Worm (Caenorhabditis elegans) whole organism, L3 larva: ENCODE measurements around the gene fbxb-58.

Experiments
- ZK546.5 ChIP-seq: sonication (generic microtip); optimal IDR thresholded peaks from 2 replicates; lab custom pipeline; 2017; ENCODE audit warnings: missing biosample characterization, missing genetic modification characterization
- aly-2 ChIP-seq: fragments of 150-350 bp; optimal IDR thresholded peaks from 2 replicates; lab custom pipeline; 2014; ENCODE audit warnings: missing biosample characterization, missing genetic modification characterization
- ama-1 ChIP-seq: fragments of 150-350 bp; optimal IDR thresholded peaks from 2 replicates; lab custom pipeline; 2018
- ceh-16 ChIP-seq: sonication (generic microtip); optimal IDR thresholded peaks from 2 replicates; lab custom pipeline; 2017; ENCODE audit warnings: missing biosample characterization, missing genetic modification characterization
- ceh-28 ChIP-seq: fragments of 150-350 bp; optimal IDR thresholded peaks from 2 replicates; lab custom pipeline; 2014; ENCODE audit warnings: missing biosample characterization, missing genetic modification reagents, missing genetic modification characterization
- ceh-9 ChIP-seq: sonication (generic microtip); optimal IDR thresholded peaks from 2 replicates; lab custom pipeline; 2018; ENCODE audit warnings: missing biosample characterization, missing genetic modification characterization
- daf-12 ChIP-seq: fragments of 150-350 bp; optimal IDR thresholded peaks from 2 replicates; lab custom pipeline; 2014; ENCODE audit warnings: missing biosample characterization, missing genetic modification reagents, missing genetic modification characterization
- egl-5 ChIP-seq: fragments of 150-350 bp; optimal IDR thresholded peaks from 2 replicates; lab custom pipeline; 2017; ENCODE audit warnings: missing biosample characterization, missing genetic modification reagents, missing genetic modification characterization, inconsistent platforms
- elt-1 ChIP-seq: fragments of 150-350 bp; optimal IDR thresholded peaks from 2 replicates; lab custom pipeline; 2014; ENCODE audit warnings: missing biosample characterization, missing genetic modification characterization
- elt-2 ChIP-seq: sonication (generic microtip); optimal IDR thresholded peaks from 2 replicates; lab custom pipeline; 2016; ENCODE audit warnings: missing genetic modification reagents, mild to moderate bottlenecking, missing genetic modification characterization, missing compliant biosample characterization
- elt-3 ChIP-seq, 3 experiments: fragments of 150-350 bp in 1 of 3; sonication (generic microtip) in 2 of 3; optimal IDR thresholded peaks; 2 replicates in 2 of 3; 4 replicates in 1 of 3; lab custom pipeline; 2014 to 2017; ENCODE audit warnings: missing biosample characterization in 3 of 3, missing genetic modification characterization in 3 of 3
- eor-1 ChIP-seq, 2 experiments: fragments of 150-350 bp; optimal IDR thresholded peaks; 2 replicates each; lab custom pipeline; 2014 to 2018; ENCODE audit warnings: missing biosample characterization in 2 of 2, missing genetic modification characterization in 2 of 2
- fkh-10 ChIP-seq: sonication (generic microtip); optimal IDR thresholded peaks from 2 replicates; lab custom pipeline; 2017; ENCODE audit warnings: missing biosample characterization, missing genetic modification reagents, missing genetic modification characterization
- fkh-2 ChIP-seq: fragments of 150-350 bp; optimal IDR thresholded peaks from 2 replicates; lab custom pipeline; 2014; ENCODE audit warnings: missing biosample characterization, missing genetic modification reagents, missing genetic modification characterization
- fos-1 ChIP-seq: fragments of 150-350 bp; optimal IDR thresholded peaks from 2 replicates; lab custom pipeline; 2014; ENCODE audit warnings: missing biosample characterization, missing genetic modification characterization
- jun-1 ChIP-seq: fragments of 150-350 bp; optimal IDR thresholded peaks from 2 replicates; lab custom pipeline; 2014; ENCODE audit warnings: missing biosample characterization, missing genetic modification reagents, missing genetic modification characterization
- lin-15B ChIP-seq: fragments of 150-350 bp; optimal IDR thresholded peaks from 2 replicates; lab custom pipeline; 2014; ENCODE audit warnings: missing biosample characterization, missing genetic modification characterization
- lin-39 ChIP-seq: fragments of 150-350 bp; optimal IDR thresholded peaks from 2 replicates; lab custom pipeline; 2018; ENCODE audit warnings: missing biosample characterization, missing genetic modification reagents, missing genetic modification characterization
- lsy-12 ChIP-seq: sonication (generic microtip); optimal IDR thresholded peaks from 2 replicates; lab custom pipeline; 2016; ENCODE audit warnings: mild to moderate bottlenecking, missing genetic modification characterization, missing compliant biosample characterization
- mdl-1 ChIP-seq: fragments of 150-350 bp; optimal IDR thresholded peaks from 2 replicates; lab custom pipeline; 2014; ENCODE audit warnings: missing biosample characterization, missing genetic modification characterization
- mml-1 ChIP-seq: fragments of 150-350 bp; sonication (generic microtip); optimal IDR thresholded peaks from 3 replicates; lab custom pipeline; 2014; ENCODE audit warnings: missing biosample characterization, missing genetic modification characterization
- nfya-1 ChIP-seq: sonication (generic microtip); optimal IDR thresholded peaks from 2 replicates; lab custom pipeline; 2017; ENCODE audit warnings: missing genetic modification characterization, mild to moderate bottlenecking, missing compliant biosample characterization, antibody characterized with exemption, moderate library complexity; ENCODE audit not compliant: insufficient read depth
- nhr-11 ChIP-seq: fragments of 150-350 bp; optimal IDR thresholded peaks from 2 replicates; lab custom pipeline; 2014; ENCODE audit warnings: missing biosample characterization, missing genetic modification characterization
- nhr-12 ChIP-seq: fragments of 150-350 bp; optimal IDR thresholded peaks from 2 replicates; lab custom pipeline; 2014; ENCODE audit warnings: missing biosample characterization, missing genetic modification characterization
- nhr-23 ChIP-seq: fragments of 150-350 bp; optimal IDR thresholded peaks from 2 replicates; lab custom pipeline; 2014; ENCODE audit warnings: missing biosample characterization, missing genetic modification reagents, missing genetic modification characterization
- nhr-237 ChIP-seq: fragments of 150-350 bp; optimal IDR thresholded peaks from 2 replicates; lab custom pipeline; 2014; ENCODE audit warnings: missing biosample characterization, missing genetic modification characterization
- nhr-25 ChIP-seq: sonication (generic microtip); optimal IDR thresholded peaks from 2 replicates; lab custom pipeline; 2017; ENCODE audit warnings: missing biosample characterization, missing genetic modification characterization
- nhr-28 ChIP-seq: fragments of 150-350 bp; optimal IDR thresholded peaks from 2 replicates; lab custom pipeline; 2014; ENCODE audit warnings: missing biosample characterization, missing genetic modification characterization
- nhr-67 ChIP-seq: fragments of 150-350 bp; optimal IDR thresholded peaks from 2 replicates; lab custom pipeline; 2014; ENCODE audit warnings: missing biosample characterization, missing genetic modification characterization
- nhr-76 ChIP-seq: fragments of 150-350 bp; sonication (generic microtip); optimal IDR thresholded peaks from 5 replicates; lab custom pipeline; 2014; ENCODE audit warnings: missing biosample characterization, missing genetic modification characterization
- nhr-77 ChIP-seq: fragments of 150-350 bp; optimal IDR thresholded peaks from 2 replicates; lab custom pipeline; 2014; ENCODE audit warnings: missing biosample characterization, missing genetic modification characterization
- pqm-1 ChIP-seq: fragments of 150-350 bp; optimal IDR thresholded peaks from 2 replicates; lab custom pipeline; 2017; ENCODE audit warnings: missing biosample characterization, missing genetic modification characterization, inconsistent platforms
- sea-2 ChIP-seq: fragments of 150-350 bp; sonication (generic microtip); optimal IDR thresholded peaks from 4 replicates; lab custom pipeline; 2014; ENCODE audit warnings: missing biosample characterization, missing genetic modification reagents, missing genetic modification characterization
- skn-1 ChIP-seq: fragments of 150-350 bp; optimal IDR thresholded peaks from 2 replicates; lab custom pipeline; 2014; ENCODE audit warnings: missing biosample characterization, missing genetic modification characterization
- snpc-4 ChIP-seq: fragments of 150-350 bp; optimal IDR thresholded peaks from 2 replicates; lab custom pipeline; 2014; ENCODE audit warnings: missing biosample characterization, missing genetic modification characterization
- tbx-2 ChIP-seq: sonication (generic microtip); optimal IDR thresholded peaks from 2 replicates; lab custom pipeline; 2016; ENCODE audit warnings: mild to moderate bottlenecking, missing genetic modification characterization, missing compliant biosample characterization
- unc-39 ChIP-seq: sonication (generic microtip); optimal IDR thresholded peaks from 4 replicates; lab custom pipeline; 2017; ENCODE audit warnings: missing biosample characterization, missing genetic modification characterization
- unc-62 ChIP-seq: fragments of 150-350 bp; sonication (generic microtip); optimal IDR thresholded peaks from 4 replicates; lab custom pipeline; 2014; ENCODE audit warnings: missing biosample characterization, missing genetic modification reagents, missing genetic modification characterization
- zag-1 ChIP-seq: fragments of 150-350 bp; optimal IDR thresholded peaks from 2 replicates; lab custom pipeline; 2014; ENCODE audit warnings: missing biosample characterization, missing genetic modification characterization
- ztf-11 ChIP-seq: fragments of 150-350 bp; optimal IDR thresholded peaks from 2 replicates; lab custom pipeline; 2014; ENCODE audit warnings: missing biosample characterization, missing genetic modification characterization
- ztf-4 ChIP-seq: fragments of 150-350 bp; optimal IDR thresholded peaks from 2 replicates; lab custom pipeline; 2014; ENCODE audit warnings: missing biosample characterization, missing genetic modification characterization

fbxb-58 gene

DNA sequence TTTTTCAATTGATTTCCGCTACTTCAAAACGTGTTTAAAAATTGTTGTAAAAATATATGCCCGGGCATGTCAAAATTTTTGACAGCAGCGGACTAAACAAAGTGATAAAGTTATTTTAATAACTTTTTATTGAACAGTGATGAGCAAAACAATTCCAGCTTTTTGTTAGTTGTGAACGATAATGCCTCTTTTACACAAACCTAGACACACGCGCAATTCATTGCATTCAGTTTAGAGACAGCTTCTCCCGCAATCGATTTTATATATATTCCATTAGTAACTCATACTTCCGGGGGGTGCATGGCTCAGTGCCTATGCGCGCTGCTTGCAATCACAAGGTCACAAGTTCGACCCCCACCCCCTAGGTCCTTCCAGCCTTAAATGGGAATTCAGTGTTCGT is 26.2 kb downstream of the fbxb-58 start, which contains the start of gene ZK380.6:
Gene ZK380.6 (plus strand): TSS at position 301 of the 400 bp plus-strand sequence.
- no peak for TF ChIP-seq nhr-76 (tag; lab: Kevin White, UChicago)
- TF ChIP-seq egl-5 (tag; lab: Kevin White, UChicago), result no peak
- TF ChIP-seq lsy-12 (tag; lab: Kevin White, UChicago), result no peak
- no peak for TF ChIP-seq tbx-2
- no peak for TF ChIP-seq nhr-67 (tag; lab: Kevin White, UChicago)
- TF ChIP-seq lin-39 (tag; lab: Kevin White, UChicago), result no peak
- no peak for TF ChIP-seq fos-1 (tag; lab: Kevin White, UChicago)

- TF ChIP-seq ama-1 (lab: Kevin White, UChicago) (no peak), mml-1 (tag; lab: Kevin White, UChicago) (no peak), ztf-4 (tag; lab: Kevin White, UChicago) (no peak), nhr-25 (no peak), ZK546.5 (tag; lab: Kevin White, UChicago) (no peak), mdl-1 (no peak), nhr-11 (no peak), nhr-76 (tag; lab: Kevin White, UChicago) (no peak), sea-2 (GFP tag; lab: Kevin White, UChicago) (no peak), nhr-237 (no peak), lin-39 (tag; lab: Kevin White, UChicago) (no peak), elt-1 (tag; lab: Kevin White, UChicago) (no peak), fos-1 (tag; lab: Kevin White, UChicago) (no peak), ceh-28 (tag; lab: Kevin White, UChicago) (no peak), aly-2 (no peak), nhr-77 (tag; lab: Kevin White, UChicago) (no peak)
Measured at ce11 chrX:1655207-1655606, 27.3 kb downstream of the fbxb-58 start, which contains the start of gene tbx-32. Gene tbx-32 (plus strand): TSS chrX:1655507.

DNA sequence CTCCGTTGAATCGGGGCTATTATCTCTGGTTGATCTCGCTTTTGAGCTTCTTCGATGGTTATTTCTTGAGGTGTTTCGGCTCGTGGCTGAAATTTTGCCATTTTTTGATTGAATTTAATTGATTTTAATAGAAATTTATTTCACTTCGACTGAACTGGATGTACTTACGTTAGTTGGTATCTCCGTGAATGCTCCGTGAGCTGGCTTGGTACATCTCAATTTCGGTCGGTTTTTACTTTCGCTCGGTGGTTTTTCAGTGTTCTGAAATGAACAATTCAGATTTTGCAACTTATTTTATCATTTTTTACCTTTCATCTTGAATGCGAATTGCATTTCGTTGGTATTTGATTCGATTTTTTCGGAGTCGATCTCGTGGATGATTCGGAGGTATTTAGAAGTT is 37.0 kb downstream of the fbxb-58 start, which contains the start of gene R09H3.2:
Gene R09H3.2 (minus strand): TSS at position 101 of the 400 bp plus-strand sequence.
- TF ChIP-seq ceh-9 (tag; lab: Kevin White, UChicago) (no peak), pqm-1 (tag; lab: Kevin White, UChicago) (no peak), elt-3 (tag; optimal IDR thresholded peaks at IDR 0.05; lab: Kevin White, UChicago) (no peak), unc-39 (tag; lab: Kevin White, UChicago) (no peak), nhr-77 (tag; lab: Kevin White, UChicago) (no peak), nhr-25 (no peak), lin-15B (tag; lab: Kevin White, UChicago) (no peak), daf-12 (tag; lab: Kevin White, UChicago) (no peak), nhr-28 (tag; lab: Kevin White, UChicago) (no peak), nhr-11 (no peak), mdl-1 (no peak), jun-1 (tag; lab: Kevin White, UChicago) (no peak), egl-5 (tag; lab: Kevin White, UChicago) (no peak), zag-1 (tag; lab: Kevin White, UChicago) (no peak), ceh-28 (tag; lab: Kevin White, UChicago) (no peak)

- TF ChIP-seq nhr-77 (tag; lab: Kevin White, UChicago) (no peak), ceh-28 (tag; lab: Kevin White, UChicago) (peak; percentile 19), fkh-2 (tag; lab: Kevin White, UChicago) (no peak), elt-2 (tag; lab: Kevin White, UChicago) (no peak), ceh-16 (tag; lab: Kevin White, UChicago) (no peak), daf-12 (tag; lab: Kevin White, UChicago) (no peak), fkh-10 (GFP tag; lab: Kevin White, UChicago) (no peak), eor-1 (tag; optimal IDR thresholded peaks at IDR 0.05; lab: Kevin White, UChicago) (no peak), nfya-1 (tag; lab: Kevin White, UChicago) (no peak)
Measured at ce11 chrX:1667056-1667455, 39.1 kb downstream of the fbxb-58 start.

DNA sequence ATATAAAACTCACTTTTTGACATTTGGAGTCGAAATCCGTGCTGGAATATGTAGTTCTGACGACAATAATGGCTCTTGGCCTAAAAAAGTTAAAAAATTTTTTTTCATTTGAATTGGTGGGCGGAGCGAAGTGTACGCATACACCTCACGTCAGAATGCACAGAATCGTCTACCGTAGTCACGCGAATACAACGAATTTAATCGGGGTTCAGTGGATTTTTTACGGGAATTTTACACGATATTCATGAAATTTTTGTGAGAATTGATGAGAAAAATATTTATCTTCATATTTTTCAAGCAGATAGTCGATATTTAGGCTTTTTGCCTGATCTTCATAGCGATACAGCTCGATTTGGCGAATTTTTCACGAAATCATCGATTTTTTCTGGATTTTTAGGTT is 40.8 kb downstream of the fbxb-58 start, which contains the start of gene R09H3.3:
Gene R09H3.3 (minus strand): TSS at position 101 of the 400 bp plus-strand sequence.
- TF ChIP-seq sea-2 (GFP tag; lab: Kevin White, UChicago) (no peak), egl-5 (tag; lab: Kevin White, UChicago) (no peak), ceh-9 (tag; lab: Kevin White, UChicago) (no peak), ama-1 (lab: Kevin White, UChicago) (no peak), nhr-12 (tag; lab: Kevin White, UChicago) (no peak), unc-62 (GFP tag; lab: Kevin White, UChicago) (no peak), fos-1 (tag; lab: Kevin White, UChicago) (no peak), nhr-28 (tag; lab: Kevin White, UChicago) (no peak), nhr-11 (no peak), nhr-77 (tag; lab: Kevin White, UChicago) (no peak), skn-1 (no peak), elt-1 (tag; lab: Kevin White, UChicago) (no peak), eor-1 (tag; optimal IDR thresholded peaks at IDR 0.05; lab: Kevin White, UChicago) (no peak), jun-1 (tag; lab: Kevin White, UChicago) (no peak), nhr-23 (tag; lab: Kevin White, UChicago) (no peak), ceh-28 (tag; lab: Kevin White, UChicago) (no peak), ztf-11 (tag; lab: Kevin White, UChicago) (no peak), daf-12 (tag; lab: Kevin White, UChicago) (no peak), snpc-4 (tag; lab: Kevin White, UChicago) (no peak)
- TF ChIP-seq, all 47 proteins: peak for 0
